Worm (Caenorhabditis elegans) whole organism, young adult: ENCODE data around the gene F54H5.2.

Experiments used
- B0035.1 ChIP-seq: sonication (generic microtip); optimal IDR thresholded peaks from 2 replicates; lab custom pipeline; 2016; ENCODE audit warnings: missing genetic modification characterization, mild to moderate bottlenecking, missing compliant biosample characterization, missing genotype, missing genetic modification reagents
- C17E4.6 ChIP-seq: fragments of 200-800 bp; sonication (Bioruptor generic); IDR thresholded peaks from 2 replicates; pipeline ENCODE4 v1.3.6; 2022; ENCODE audit warnings: missing genetic modification reagents, missing genetic modification characterization, missing compliant biosample characterization
- F33H1.4 ChIP-seq: fragments of 200-800 bp; sonication (Bioruptor generic); IDR thresholded peaks from 2 replicates; pipeline ENCODE4 v1.3.6; 2022; ENCODE audit warnings: missing genetic modification reagents, missing genetic modification characterization, missing compliant biosample characterization
- F55B11.4 ChIP-seq: sonication (generic microtip); optimal IDR thresholded peaks from 2 replicates; lab custom pipeline; 2016; ENCODE audit warnings: missing compliant biosample characterization, missing genetic modification characterization, borderline replicate concordance; ENCODE audit not compliant: insufficient read depth
- K11D2.4 ChIP-seq: fragments of 200-800 bp; sonication (Bioruptor generic); IDR thresholded peaks from 2 replicates; pipeline ENCODE4 v1.3.6; 2022; ENCODE audit warnings: missing genetic modification reagents, missing genetic modification characterization, missing compliant biosample characterization
- Y67H2A.10 ChIP-seq: fragments of 200-800 bp; sonication (Bioruptor generic); conservative IDR thresholded peaks from 2 replicates; pipeline ENCODE4 v1.3.6; 2022; ENCODE audit warnings: missing genetic modification reagents, missing genetic modification characterization, missing compliant biosample characterization
- ZK185.1 ChIP-seq: sonication (generic microtip); optimal IDR thresholded peaks from 2 replicates; lab custom pipeline; 2016; ENCODE audit warnings: mild to moderate bottlenecking, missing genetic modification characterization, missing compliant biosample characterization; ENCODE audit not compliant: poor library complexity, severe bottlenecking
- aptf-2 ChIP-seq: fragments of 200-800 bp; sonication (Bioruptor generic); conservative IDR thresholded peaks from 2 replicates; pipeline ENCODE4 v1.3.6; 2022; ENCODE audit warnings: missing genetic modification reagents, missing genetic modification characterization, missing compliant biosample characterization
- attf-6 ChIP-seq: fragments of 200-800 bp; sonication (Bioruptor generic); IDR thresholded peaks from 2 replicates; pipeline ENCODE4 v1.3.6; 2022; ENCODE audit warnings: missing genetic modification reagents, missing genetic modification characterization, missing compliant biosample characterization
- bed-1 ChIP-seq: fragments of 200-800 bp; sonication (Bioruptor generic); IDR thresholded peaks from 2 replicates; pipeline ENCODE4 v1.3.6; 2022; ENCODE audit warnings: missing genetic modification reagents, missing genetic modification characterization, missing compliant biosample characterization
- cebp-1 ChIP-seq, 2 experiments: fragments of 200-800 bp in 1 of 2; sonication (Bioruptor generic) in 1 of 2; sonication (generic microtip) in 1 of 2; IDR thresholded peaks in 1 of 2; optimal IDR thresholded peaks in 1 of 2; 2 replicates each; pipeline versions ENCODE4 v1.3.6 to Lab custom; 2017 to 2022; ENCODE audit warnings: missing compliant biosample characterization in 2 of 2, missing genetic modification characterization in 2 of 2, mild to moderate bottlenecking in 1 of 2, missing genetic modification reagents in 1 of 2, moderate library complexity in 1 of 2
- ceh-100 ChIP-seq: fragments of 200-800 bp; sonication (Bioruptor generic); IDR thresholded peaks from 2 replicates; pipeline ENCODE4 v1.3.6; 2022; ENCODE audit warnings: missing genetic modification reagents, missing genetic modification characterization, missing compliant biosample characterization
- chd-7 ChIP-seq: sonication (generic microtip); optimal IDR thresholded peaks from 2 replicates; lab custom pipeline; 2016; ENCODE audit warnings: mild to moderate bottlenecking, missing genetic modification characterization, moderate library complexity, missing compliant biosample characterization
- dox-1 ChIP-seq: fragments of 200-800 bp; sonication (Bioruptor generic); IDR thresholded peaks from 2 replicates; pipeline ENCODE4 v1.3.6; 2022; ENCODE audit warnings: missing genetic modification reagents, missing genetic modification characterization, missing compliant biosample characterization
- ekl-4 ChIP-seq: fragments of 200-800 bp; sonication (Bioruptor generic); IDR thresholded peaks from 2 replicates; pipeline ENCODE4 v1.3.6; 2022; ENCODE audit warnings: missing genetic modification reagents, missing genetic modification characterization, missing compliant biosample characterization
- ets-4 ChIP-seq: fragments of 200-800 bp; sonication (Bioruptor generic); optimal IDR thresholded peaks from 2 replicates; lab custom pipeline; 2018; ENCODE audit warnings: mild to moderate bottlenecking, missing genetic modification characterization, missing compliant biosample characterization
- him-1 ChIP-seq: sonication (generic microtip); optimal IDR thresholded peaks from 2 replicates; lab custom pipeline; 2016; ENCODE audit warnings: missing genotype, missing genetic modification reagents, missing genetic modification characterization, missing compliant biosample characterization
- hlh-12 ChIP-seq: sonication (generic microtip); optimal IDR thresholded peaks from 2 replicates; lab custom pipeline; 2016; ENCODE audit warnings: missing genetic modification characterization, missing compliant biosample characterization
- hmg-20 ChIP-seq: fragments of 200-800 bp; sonication (Bioruptor generic); IDR thresholded peaks from 2 replicates; pipeline ENCODE4 v1.3.6; 2022; ENCODE audit warnings: missing genetic modification reagents, missing genetic modification characterization, missing compliant biosample characterization
- hsf-1 ChIP-seq: fragments of 200-800 bp; sonication (Bioruptor generic); IDR thresholded peaks from 2 replicates; pipeline ENCODE4 v1.3.6; 2022; ENCODE audit warnings: missing genetic modification reagents, missing genetic modification characterization, missing compliant biosample characterization
- lag-1 ChIP-seq: fragments of 200-800 bp; sonication (Bioruptor generic); IDR thresholded peaks from 2 replicates; pipeline ENCODE4 v1.3.6; 2022; ENCODE audit warnings: missing genetic modification reagents, missing genetic modification characterization, missing compliant biosample characterization
- let-526 ChIP-seq: fragments of 200-800 bp; sonication (Bioruptor generic); IDR thresholded peaks from 2 replicates; pipeline ENCODE4 v1.3.6; 2022; ENCODE audit warnings: missing genetic modification reagents, missing genetic modification characterization, missing compliant biosample characterization
- let-607 ChIP-seq, 2 experiments: fragments of 200-800 bp in 1 of 2; sonication (Bioruptor generic) in 1 of 2; sonication (generic microtip) in 1 of 2; optimal IDR thresholded peaks; 2 replicates each; lab custom pipeline; 2016 to 2018; ENCODE audit warnings: mild to moderate bottlenecking in 2 of 2, missing compliant biosample characterization in 2 of 2, missing genetic modification characterization in 2 of 2, moderate library complexity in 2 of 2, missing genotype in 1 of 2
- lin-26 ChIP-seq: fragments of 200-800 bp; sonication (Bioruptor generic); IDR thresholded peaks from 2 replicates; pipeline ENCODE4 v1.3.6; 2022; ENCODE audit warnings: missing genetic modification reagents, missing genetic modification characterization, missing compliant biosample characterization
- lin-40 ChIP-seq: sonication (generic microtip); optimal IDR thresholded peaks from 2 replicates; lab custom pipeline; 2016; ENCODE audit warnings: missing genetic modification characterization, mild to moderate bottlenecking, missing compliant biosample characterization, missing genotype, missing genetic modification reagents
- lir-1 ChIP-seq: fragments of 200-800 bp; sonication (Bioruptor generic); conservative IDR thresholded peaks from 2 replicates; pipeline ENCODE4 v1.3.6; 2022; ENCODE audit warnings: missing genetic modification reagents, missing genetic modification characterization, missing compliant biosample characterization
- mes-4 ChIP-seq: sonication (generic microtip); optimal IDR thresholded peaks from 2 replicates; lab custom pipeline; 2016; ENCODE audit warnings: missing genotype, missing genetic modification characterization, missing compliant biosample characterization
- nfya-2 ChIP-seq: fragments of 200-800 bp; sonication (Bioruptor generic); IDR thresholded peaks from 2 replicates; pipeline ENCODE4 v1.3.6; 2022; ENCODE audit warnings: missing genetic modification reagents, missing genetic modification characterization, missing compliant biosample characterization
- nfyb-1 ChIP-seq: fragments of 200-800 bp; sonication (Bioruptor generic); IDR thresholded peaks from 2 replicates; pipeline ENCODE4 v1.3.6; 2022; ENCODE audit warnings: missing genetic modification reagents, missing genetic modification characterization, missing compliant biosample characterization
- nhr-27 ChIP-seq: fragments of 200-800 bp; sonication (Bioruptor generic); optimal IDR thresholded peaks from 2 replicates; lab custom pipeline; 2018; ENCODE audit warnings: mild to moderate bottlenecking, missing genetic modification characterization, moderate library complexity, missing compliant biosample characterization
- nhr-80 ChIP-seq: sonication (generic microtip); optimal IDR thresholded peaks from 2 replicates; lab custom pipeline; 2016; ENCODE audit warnings: missing genetic modification characterization, missing compliant biosample characterization
- nhr-90 ChIP-seq: sonication (generic microtip); optimal IDR thresholded peaks from 2 replicates; lab custom pipeline; 2016; ENCODE audit warnings: missing genotype, mild to moderate bottlenecking, missing genetic modification characterization, missing compliant biosample characterization
- rcor-1 ChIP-seq: fragments of 200-800 bp; sonication (Bioruptor generic); IDR thresholded peaks from 2 replicates; pipeline ENCODE4 v1.3.6; 2022; ENCODE audit warnings: missing genetic modification reagents, missing genetic modification characterization, missing compliant biosample characterization
- sdz-38 ChIP-seq: sonication (generic microtip); optimal IDR thresholded peaks from 2 replicates; lab custom pipeline; 2016; ENCODE audit warnings: missing genotype, missing genetic modification characterization, missing compliant biosample characterization
- snpc-1.3 ChIP-seq: sonication (generic microtip); optimal IDR thresholded peaks from 2 replicates; lab custom pipeline; 2017; ENCODE audit warnings: missing genetic modification characterization, mild to moderate bottlenecking, missing compliant biosample characterization, antibody characterized with exemption, moderate library complexity, missing genotype, missing genetic modification reagents; ENCODE audit not compliant: insufficient read depth
- snpc-4 ChIP-seq, 5 experiments: fragments of 150-350 bp in 1 of 5; sonication (generic microtip) in 4 of 5; optimal IDR thresholded peaks; 2 replicates each; lab custom pipeline; 2014 to 2018; ENCODE audit warnings: missing genetic modification characterization in 5 of 5, missing biosample characterization in 3 of 5, antibody characterized with exemption in 2 of 5, mild to moderate bottlenecking in 2 of 5, missing compliant biosample characterization in 2 of 5, missing genotype in 2 of 5, moderate library complexity in 2 of 5, missing genetic modification reagents in 1 of 5
- unc-130 ChIP-seq: sonication (generic microtip); optimal IDR thresholded peaks from 2 replicates; lab custom pipeline; 2016; ENCODE audit warnings: missing genetic modification reagents, missing genetic modification characterization, missing compliant biosample characterization
- unc-62 ChIP-seq: fragments of 150-350 bp; optimal IDR thresholded peaks from 2 replicates; lab custom pipeline; 2014; ENCODE audit warnings: missing biosample characterization, missing genetic modification reagents, missing genetic modification characterization
- zim-3 ChIP-seq: sonication (generic microtip); optimal IDR thresholded peaks from 2 replicates; lab custom pipeline; 2017; ENCODE audit warnings: mild to moderate bottlenecking, missing genetic modification characterization, moderate library complexity, missing compliant biosample characterization
- ztf-18 ChIP-seq: sonication (generic microtip); optimal IDR thresholded peaks from 2 replicates; lab custom pipeline; 2016; ENCODE audit warnings: missing genotype, mild to moderate bottlenecking, missing genetic modification characterization, missing compliant biosample characterization
- ztf-26 ChIP-seq: sonication (generic microtip); optimal IDR thresholded peaks from 2 replicates; lab custom pipeline; 2017; ENCODE audit warnings: missing genetic modification characterization, missing compliant biosample characterization

F54H5.2 gene

DNA sequence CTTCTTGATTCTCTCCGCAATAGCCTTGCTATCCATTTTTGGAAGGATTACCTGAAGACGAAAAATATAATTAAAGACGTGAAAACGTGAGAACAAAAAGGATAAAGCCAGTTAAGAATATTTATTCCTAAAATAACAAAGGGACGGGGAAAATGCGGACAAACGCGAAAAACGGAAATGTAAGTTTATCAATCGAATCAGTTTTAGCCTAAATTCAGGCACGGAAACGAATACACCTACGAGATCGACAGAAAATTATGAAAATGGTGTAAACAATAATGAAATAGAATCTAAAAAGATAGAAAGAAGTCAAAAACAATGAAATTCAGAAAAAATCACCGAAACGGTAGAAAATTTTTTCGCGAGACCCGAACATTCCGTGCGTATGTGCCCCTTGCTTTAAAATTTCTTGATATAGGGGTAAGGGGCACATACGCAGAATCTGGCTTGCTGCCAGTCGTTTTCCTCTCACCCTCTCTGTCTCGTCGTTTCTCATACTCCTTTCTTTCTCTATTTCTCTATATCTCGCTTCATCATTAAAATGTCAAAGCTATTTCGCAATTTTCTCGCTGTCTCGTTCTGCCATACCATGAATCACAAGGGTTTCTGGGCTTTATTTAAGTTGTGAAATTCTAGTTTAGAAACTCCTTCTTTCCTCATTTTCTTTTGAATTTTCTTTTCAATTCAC lies 38.5 kb upstream of the F54H5.2 start, which contains the start of gene icd-1 (continued):
- TF ChIP-seq hmg-20: 0 out of 2 replicates have a peak, but pooled peaks have one; percentile 55
- peak; percentile 95 for TF ChIP-seq unc-62
- peak; percentile 88 for TF ChIP-seq unc-130 (GFP tag; lab: Kevin White, UChicago)
- peak; percentile 70 for TF ChIP-seq ztf-18
- TF ChIP-seq lir-1: peak; percentile 85
- TF ChIP-seq B0035.1 (tag; lab: Kevin White, UChicago): no peak
- no peak for TF ChIP-seq lag-1
- TF ChIP-seq nfyb-1 (GFP tag; lab: Robert Waterston, UW): peak; percentile 94
- peak; percentile 53 to 80 for TF ChIP-seq let-607 (tag; optimal IDR thresholded peaks at IDR 0.05; lab: Kevin White, UChicago)
- 0 out of 2 replicates have a peak, but pooled peaks have one; percentile 13 for TF ChIP-seq aptf-2
- TF ChIP-seq lin-26 (GFP tag; lab: Robert Waterston, UW): peak; percentile 45; the same call in 1 of the 2 replicates
- no peak for TF ChIP-seq nhr-27 (tag; lab: Kevin White, UChicago)
- peak; percentile 20 for TF ChIP-seq nhr-90 (tag; lab: Kevin White, UChicago)

ce11 chrII:6589408-6589807 lies 37.9 kb upstream of the F54H5.2 start, which contains the start of gene vps-32.1:
TSS of gene vps-32.1 (plus strand) at chrII:6589708.
- TF ChIP-seq lin-26 (GFP tag; lab: Robert Waterston, UW) (0 out of 2 replicates have a peak, but pooled peaks have one; percentile 19), snpc-1.3 (tag; lab: Kevin White, UChicago) (no peak)

DNA sequence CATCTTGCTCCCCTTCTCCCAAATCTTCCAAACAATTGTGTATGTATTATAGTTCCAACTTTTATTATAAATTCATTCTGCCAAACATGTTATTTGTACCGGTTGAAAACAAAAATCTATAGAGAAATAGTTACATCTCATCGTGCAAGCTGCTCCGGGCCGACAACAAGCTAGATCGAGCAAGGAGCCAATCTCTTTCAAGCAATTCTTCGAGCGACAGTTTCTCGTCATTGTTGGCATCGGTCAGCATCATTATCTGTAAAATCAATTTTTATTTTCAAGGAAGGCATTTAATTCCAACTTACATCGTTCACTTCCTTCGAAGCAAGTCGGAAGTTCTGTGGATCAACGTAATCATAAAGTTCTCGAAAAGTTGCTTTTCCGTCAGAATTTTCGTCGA lies 36.3 kb upstream of the F54H5.2 start:
- TF ChIP-seq F33H1.4 (GFP tag; lab: Robert Waterston, UW) (no peak), nhr-80 (tag; lab: Kevin White, UChicago) (no peak), mes-4 (tag; lab: Kevin White, UChicago) (no peak), chd-7 (tag; lab: Kevin White, UChicago) (no peak), zim-3 (tag; lab: Kevin White, UChicago) (no peak), him-1 (tag; lab: Kevin White, UChicago) (no peak), aptf-2 (no peak), hsf-1 (GFP tag; lab: Robert Waterston, UW) (no peak), attf-6 (GFP tag; lab: Robert Waterston, UW) (no peak), lag-1 (no peak), dox-1 (GFP tag; lab: Robert Waterston, UW) (0 out of 2 replicates have a peak, but pooled peaks have one; percentile 9), C17E4.6 (GFP tag; lab: Robert Waterston, UW) (no peak), cebp-1 (GFP tag; IDR thresholded peaks at IDR 0.05; lab: Robert Waterston, UW) (no peak), cebp-1 (tag; optimal IDR thresholded peaks at IDR 0.05; lab: Kevin White, UChicago) (peak; percentile 46), hlh-12 (tag; lab: Kevin White, UChicago) (no peak), ztf-26 (tag; lab: Kevin White, UChicago) (no peak), F55B11.4 (tag; lab: Kevin White, UChicago) (no peak), bed-1 (GFP tag; lab: Robert Waterston, UW) (no peak), nfyb-1 (GFP tag; lab: Robert Waterston, UW) (peak; percentile 72; the same call in 1 of the 2 replicates), lin-40 (no peak), let-526 (GFP tag; lab: Robert Waterston, UW) (no peak), sdz-38 (tag; lab: Kevin White, UChicago) (no peak), Y67H2A.10 (GFP tag; lab: Robert Waterston, UW) (no peak), ceh-100 (GFP tag; lab: Robert Waterston, UW) (no peak), rcor-1 (GFP tag; lab: Robert Waterston, UW) (no peak), ZK185.1 (tag; lab: Kevin White, UChicago) (no peak), ekl-4 (GFP tag; lab: Robert Waterston, UW) (0 out of 2 replicates have a peak, but pooled peaks have one; percentile 27), nfya-2 (GFP tag; lab: Robert Waterston, UW) (no peak), K11D2.4 (GFP tag; lab: Robert Waterston, UW) (0 out of 2 replicates have a peak, but pooled peaks have one; percentile 15), nhr-27 (tag; lab: Kevin White, UChicago) (no peak), snpc-4 (GFP tag; optimal IDR thresholded peaks at IDR 0.05; lab: Kevin White, UChicago) (no peak), snpc-4 (tag; optimal IDR thresholded peaks at IDR 0.05; lab: Kevin White, UChicago) (no peak), ets-4 (GFP tag; lab: Kevin White, UChicago) (no peak), unc-62 (no peak)
